Worm (Caenorhabditis elegans): Measurements from ENCODE around the gene srm-3.

- TF ChIP-seq crh-2 (tag; optimal IDR thresholded peaks at IDR 0.05): no peak
- no peak for TF ChIP-seq nhr-12 (tag; optimal IDR thresholded peaks at IDR 0.05)
- TF ChIP-seq unc-55 (GFP tag; optimal IDR thresholded peaks at IDR 0.05): no peak
- TF ChIP-seq aly-2 (tag; optimal IDR thresholded peaks at IDR 0.05): no peak
- TF ChIP-seq ama-1 (optimal IDR thresholded peaks at IDR 0.05): no peak
- no peak for TF ChIP-seq egl-27 (tag; optimal IDR thresholded peaks at IDR 0.05)
- no peak for TF ChIP-seq zag-1 (tag; optimal IDR thresholded peaks at IDR 0.05)
Observed at ce11 chrIV:9690644-9691043, 41.9 kb downstream of the srm-3 start, which contains the start of gene sdz-36.

Data from whole organism, L2 larva.